Worm (Caenorhabditis elegans) whole organism, L4 larva: ENCODE measurements around the gene prp-38.
A peak's percentile ranks its signal among the peaks of the same experiment; 100 is the strongest.

ENCODE experiments used
- F37D6.2 ChIP-seq: sonication (generic microtip); optimal IDR thresholded peaks from 2 replicates; lab custom pipeline; 2016; ENCODE audit warnings: mild to moderate bottlenecking, missing genetic modification characterization, missing compliant biosample characterization
- R02D3.7 ChIP-seq: fragments of 150-350 bp; sonication (generic microtip); optimal IDR thresholded peaks from 3 replicates; lab custom pipeline; 2014; ENCODE audit warnings: missing biosample characterization, missing genetic modification characterization
- Y75B8A.6 ChIP-seq: fragments of 200-800 bp; sonication (Bioruptor generic); IDR thresholded peaks from 2 replicates; pipeline ENCODE4 v1.3.6; 2022; ENCODE audit warnings: missing genetic modification reagents, missing genetic modification characterization, missing compliant biosample characterization
- aha-1 ChIP-seq: fragments of 150-350 bp; peaks from one replicate; lab custom pipeline; 2014; ENCODE audit warnings: missing biosample characterization, missing genetic modification characterization
- ama-1 ChIP-seq: fragments of 150-350 bp; optimal IDR thresholded peaks from 2 replicates; lab custom pipeline; 2014; ENCODE audit warnings: inconsistent platforms, mixed read lengths
- attf-4 ChIP-seq: sonication (generic microtip); optimal IDR thresholded peaks from 3 replicates; lab custom pipeline; 2017; ENCODE audit warnings: missing biosample characterization, missing genetic modification characterization
- ceh-32 ChIP-seq: sonication (generic microtip); optimal IDR thresholded peaks from 2 replicates; lab custom pipeline; 2016; ENCODE audit warnings: mild to moderate bottlenecking, missing genetic modification characterization, missing compliant biosample characterization; ENCODE audit not compliant: poor library complexity
- ceh-82 ChIP-seq: sonication (generic microtip); optimal IDR thresholded peaks from 2 replicates; lab custom pipeline; 2017; ENCODE audit warnings: missing biosample characterization, missing genetic modification characterization
- ctbp-1 ChIP-seq: fragments of 200-800 bp; sonication (Bioruptor generic); IDR thresholded peaks from 2 replicates; pipeline ENCODE4 v1.3.6; 2022; ENCODE audit warnings: missing genetic modification reagents, missing genetic modification characterization, missing compliant biosample characterization
- daf-19 ChIP-seq: fragments of 200-800 bp; sonication (Bioruptor generic); conservative IDR thresholded peaks from 2 replicates; pipeline ENCODE4 v1.3.6; 2022; ENCODE audit warnings: missing genetic modification characterization, missing compliant biosample characterization
- daf-8 ChIP-seq: fragments of 200-800 bp; sonication (Bioruptor generic); IDR thresholded peaks from 2 replicates; pipeline ENCODE4 v1.3.6; 2022; ENCODE audit warnings: missing genetic modification characterization, missing compliant biosample characterization
- dve-1 ChIP-seq: sonication (generic microtip); optimal IDR thresholded peaks from 2 replicates; lab custom pipeline; 2017; ENCODE audit warnings: antibody characterized with exemption, mild to moderate bottlenecking, missing genetic modification characterization, missing compliant biosample characterization; ENCODE audit not compliant: insufficient read depth
- fkh-10 ChIP-seq: fragments of 150-350 bp; optimal IDR thresholded peaks from 2 replicates; lab custom pipeline; 2014; ENCODE audit warnings: missing biosample characterization, missing genetic modification reagents, missing genetic modification characterization
- hif-1 ChIP-seq, 2 experiments: sonication (generic microtip); optimal IDR thresholded peaks; 2 replicates each; lab custom pipeline; 2016 to 2017; ENCODE audit warnings: missing compliant biosample characterization in 2 of 2, missing genetic modification characterization in 2 of 2, missing genetic modification reagents in 2 of 2, missing genotype in 2 of 2, mild to moderate bottlenecking in 1 of 2
- hlh-30 ChIP-seq: sonication (generic microtip); optimal IDR thresholded peaks from 2 replicates; lab custom pipeline; 2017; ENCODE audit warnings: antibody characterized with exemption, mild to moderate bottlenecking, missing genetic modification characterization, missing compliant biosample characterization; ENCODE audit not compliant: insufficient read depth
- lin-15B ChIP-seq: fragments of 150-350 bp; sonication (generic microtip); optimal IDR thresholded peaks from 3 replicates; lab custom pipeline; 2014; ENCODE audit warnings: missing biosample characterization, missing genetic modification characterization
- lin-29 ChIP-seq: fragments of 200-800 bp; sonication (Bioruptor generic); IDR thresholded peaks from 2 replicates; pipeline ENCODE4 v1.3.6; 2022; ENCODE audit warnings: missing genetic modification reagents, missing genetic modification characterization, missing compliant biosample characterization
- lir-3 ChIP-seq: sonication (generic microtip); optimal IDR thresholded peaks from 2 replicates; lab custom pipeline; 2016; ENCODE audit warnings: mild to moderate bottlenecking, missing genetic modification characterization, missing compliant biosample characterization
- lsy-2 ChIP-seq, 2 experiments: fragments of 150-350 bp in 1 of 2; sonication (generic microtip) in 1 of 2; optimal IDR thresholded peaks; 2 replicates each; lab custom pipeline; 2014 to 2017; ENCODE audit warnings: missing biosample characterization in 2 of 2, missing genetic modification characterization in 2 of 2
- mep-1 ChIP-seq: fragments of 150-350 bp; sonication (generic microtip); optimal IDR thresholded peaks from 3 replicates; lab custom pipeline; 2014; ENCODE audit warnings: missing biosample characterization, missing genetic modification characterization
- mxl-2 ChIP-seq: fragments of 200-800 bp; sonication (Bioruptor generic); conservative IDR thresholded peaks from 2 replicates; pipeline ENCODE4 v1.3.6; 2022; ENCODE audit warnings: missing genetic modification reagents, missing genetic modification characterization, missing compliant biosample characterization
- nhr-10 ChIP-seq: fragments of 150-350 bp; optimal IDR thresholded peaks from 2 replicates; lab custom pipeline; 2014; ENCODE audit warnings: missing biosample characterization, missing genetic modification characterization
- nhr-11 ChIP-seq: fragments of 150-350 bp; optimal IDR thresholded peaks from 2 replicates; lab custom pipeline; 2014; ENCODE audit warnings: missing biosample characterization, missing genetic modification characterization
- pqm-1 ChIP-seq: sonication (generic microtip); optimal IDR thresholded peaks from 2 replicates; lab custom pipeline; 2017; ENCODE audit warnings: missing biosample characterization, missing genetic modification characterization
- sdz-12 ChIP-seq: fragments of 200-800 bp; sonication (Bioruptor generic); optimal IDR thresholded peaks from 2 replicates; lab custom pipeline; 2018; ENCODE audit warnings: mild to moderate bottlenecking, missing genetic modification characterization, missing compliant biosample characterization
- spr-1 ChIP-seq: sonication (generic microtip); optimal IDR thresholded peaks from 2 replicates; lab custom pipeline; 2016; ENCODE audit warnings: mild to moderate bottlenecking, missing genetic modification characterization, missing compliant biosample characterization
- spr-3 ChIP-seq: fragments of 200-800 bp; sonication (Bioruptor generic); optimal IDR thresholded peaks from 2 replicates; lab custom pipeline; 2018; ENCODE audit warnings: mild to moderate bottlenecking, missing genetic modification characterization, missing compliant biosample characterization
- unc-62 ChIP-seq, 3 experiments: fragments of 150-350 bp in 1 of 3; sonication (generic microtip); optimal IDR thresholded peaks in 2 of 3; peaks in 1 of 3; 1 replicate in 1 of 3; 2 replicates in 2 of 3; lab custom pipeline; 2014 to 2017; ENCODE audit warnings: missing biosample characterization in 3 of 3, missing genetic modification characterization in 3 of 3, missing genetic modification reagents in 3 of 3, missing genotype in 1 of 3
- zfp-2 ChIP-seq: sonication (generic microtip); optimal IDR thresholded peaks from 2 replicates; lab custom pipeline; 2016; ENCODE audit warnings: mild to moderate bottlenecking, missing genetic modification characterization, missing compliant biosample characterization
- zfp-3 ChIP-seq: fragments of 200-800 bp; sonication (Bioruptor generic); conservative IDR thresholded peaks from 2 replicates; pipeline ENCODE4 v1.3.6; 2022; ENCODE audit warnings: missing genetic modification reagents, missing genetic modification characterization, missing compliant biosample characterization
- zip-11 ChIP-seq: fragments of 200-800 bp; sonication (Bioruptor generic); IDR thresholded peaks from 2 replicates; pipeline ENCODE4 v1.3.6; 2022; ENCODE audit warnings: missing genetic modification characterization, missing compliant biosample characterization

Gene prp-38

DNA sequence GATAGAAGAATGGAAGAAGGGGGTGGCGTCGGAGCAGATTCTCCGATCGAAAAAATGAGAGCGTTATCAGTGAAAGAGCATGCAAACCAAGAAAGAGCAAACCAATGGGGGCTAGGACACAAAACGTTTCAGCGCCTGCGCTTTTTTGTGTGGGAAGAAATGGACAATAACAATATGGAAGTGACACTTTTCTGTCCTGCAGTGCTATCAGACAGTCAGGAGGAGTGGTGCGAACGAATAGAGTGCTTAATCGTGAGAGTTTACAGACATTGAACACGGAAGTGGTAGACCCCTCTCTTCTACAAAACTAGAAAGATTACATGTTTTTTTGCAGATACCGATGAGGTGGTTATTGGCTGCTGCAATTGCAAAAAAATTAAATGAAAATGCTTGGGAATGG lies 49.5 kb upstream of the prp-38 start (continued):
- TF ChIP-seq nhr-11 (tag; lab: Kevin White, UChicago) = no peak
- TF ChIP-seq lin-29 (GFP tag; lab: Robert Waterston, UW) = no peak
- peak in 1 of 2 experiments; percentile 40 for TF ChIP-seq hif-1 (tag; optimal IDR thresholded peaks at IDR 0.05; lab: Kevin White, UChicago)
- TF ChIP-seq zip-11 (GFP tag; lab: Robert Waterston, UW) = no peak
- no peak for TF ChIP-seq ceh-82
- TF ChIP-seq pqm-1 (tag; lab: Kevin White, UChicago) = peak; percentile 98
- TF ChIP-seq mep-1 (tag; lab: Kevin White, UChicago) = peak; percentile 16
- TF ChIP-seq nhr-10 (tag; lab: Kevin White, UChicago) = no peak
- TF ChIP-seq F37D6.2 (tag; lab: Kevin White, UChicago) = no peak
- TF ChIP-seq lir-3 (tag; lab: Kevin White, UChicago) = no peak
- TF ChIP-seq lsy-2 (tag; optimal IDR thresholded peaks at IDR 0.05; lab: Kevin White, UChicago) = no peak
- no peak for TF ChIP-seq fkh-10 (GFP tag; lab: Kevin White, UChicago)
- TF ChIP-seq zfp-2 = no peak
- TF ChIP-seq attf-4 (tag; lab: Kevin White, UChicago) = no peak
- TF ChIP-seq dve-1 (tag; lab: Kevin White, UChicago) = peak; percentile 80
- no peak for TF ChIP-seq zfp-3 (GFP tag; lab: Robert Waterston, UW)
- TF ChIP-seq mxl-2 = no peak
- no peak for TF ChIP-seq R02D3.7 (tag; lab: Kevin White, UChicago)
- TF ChIP-seq unc-62 (GFP tag; optimal IDR thresholded peaks at IDR 0.05 in 1 of 2; lab: Kevin White, UChicago) = peak in 1 of 2 experiments; percentile 87
- no peak for TF ChIP-seq unc-62 (tag; optimal IDR thresholded peaks at IDR 0.05; lab: Kevin White, UChicago)
- TF ChIP-seq, all 104 proteins: peak for 21

DNA sequence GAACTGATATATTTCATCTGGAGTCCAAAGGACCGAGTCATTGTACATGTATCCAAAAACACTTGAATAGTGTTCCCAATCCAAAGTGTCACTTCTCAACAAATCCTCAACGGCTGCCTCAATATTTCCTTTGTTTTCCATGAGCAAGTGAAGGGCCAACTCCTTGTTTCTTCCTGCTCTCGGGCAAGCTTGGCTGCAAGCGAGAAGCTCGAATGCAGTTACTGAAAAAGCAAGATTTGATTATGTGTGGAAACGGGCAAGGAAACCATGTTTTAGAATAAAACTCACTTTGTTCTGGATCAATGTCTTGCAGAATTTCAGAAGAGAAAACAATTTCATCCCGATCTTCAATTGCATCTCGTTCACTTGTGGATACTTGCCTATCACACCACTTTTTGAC lies 48.4 kb upstream of the prp-38 start:
- TF ChIP-seq unc-62 (GFP tag; optimal IDR thresholded peaks at IDR 0.05 in 1 of 2; lab: Kevin White, UChicago) (peak in 1 of 2 experiments; percentile 75), unc-62 (tag; optimal IDR thresholded peaks at IDR 0.05; lab: Kevin White, UChicago) (no peak), zfp-3 (GFP tag; lab: Robert Waterston, UW) (no peak), ama-1 (lab: Kevin White, UChicago) (peak; percentile 49)

DNA sequence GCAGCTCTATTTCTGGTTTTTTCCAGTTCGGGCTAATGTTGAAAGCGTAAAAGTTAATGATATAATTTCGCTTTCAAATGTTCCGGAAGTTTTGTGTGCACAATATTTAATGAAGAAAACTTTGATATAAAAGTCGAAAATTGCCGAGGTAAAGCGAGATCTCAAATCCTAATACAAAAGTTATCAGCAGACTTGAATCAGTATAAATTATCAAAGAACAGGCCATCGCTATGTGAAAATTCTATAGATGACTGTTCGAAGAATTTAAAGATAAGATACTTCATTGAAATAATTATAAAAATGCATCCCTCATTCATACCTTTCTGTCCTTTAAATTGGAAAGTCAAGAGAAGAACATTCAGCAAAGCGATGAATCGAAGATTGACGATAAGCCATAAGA lies 41.1 kb upstream of the prp-38 start, which contains the start of gene C29A12.6:
TSS of gene C29A12.6 (plus strand) at position 301 of the 400 bp plus-strand sequence.
- TF ChIP-seq ctbp-1 (GFP tag; lab: Robert Waterston, UW) (no peak), aha-1 (tag; lab: Kevin White, UChicago) (peak; percentile 13)

DNA sequence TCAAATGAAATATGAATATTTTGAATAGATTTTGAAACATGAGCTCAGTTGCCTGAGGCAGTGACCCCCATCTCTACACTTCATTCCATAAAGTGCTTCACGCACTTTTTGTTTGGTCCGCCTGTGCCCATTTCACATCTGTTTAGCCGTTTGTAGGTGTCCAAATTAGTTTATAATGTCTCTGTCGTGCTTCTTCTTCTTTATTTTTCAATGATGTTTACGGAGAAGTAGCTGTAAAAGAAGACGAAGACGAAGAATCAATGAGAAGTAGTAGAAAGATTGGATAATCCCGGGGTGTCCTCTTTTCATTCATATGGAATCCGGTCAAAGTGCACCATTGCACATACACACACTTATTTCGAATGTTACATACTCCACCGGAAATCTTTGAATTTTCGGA lies 33.6 kb upstream of the prp-38 start:
- TF ChIP-seq daf-19 (GFP tag; lab: Robert Waterston, UW) = no peak
- peak in 1 of 2 experiments; percentile 35 for TF ChIP-seq unc-62 (GFP tag; optimal IDR thresholded peaks at IDR 0.05 in 1 of 2; lab: Kevin White, UChicago)
- TF ChIP-seq unc-62 (tag; optimal IDR thresholded peaks at IDR 0.05; lab: Kevin White, UChicago) = no peak

DNA sequence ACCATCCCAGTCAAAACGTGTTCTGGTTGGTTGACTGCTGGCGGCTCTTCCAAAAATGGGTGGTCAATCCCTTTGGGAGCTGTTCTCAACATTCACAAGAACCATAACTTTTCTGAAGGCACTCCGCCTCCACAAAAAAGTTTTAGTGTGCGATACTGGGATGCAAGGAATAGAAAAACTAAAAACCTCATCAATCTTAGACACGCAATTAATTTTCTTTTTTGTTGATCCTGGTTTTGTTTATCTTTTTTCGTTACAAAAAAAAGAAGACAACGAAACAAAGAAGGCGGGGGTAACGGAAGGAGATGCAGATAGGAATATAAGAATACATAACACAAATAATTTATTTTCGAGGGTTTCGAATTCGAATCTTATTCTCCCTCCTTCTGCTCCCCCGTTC lies 32.4 kb upstream of the prp-38 start:
- TF ChIP-seq mxl-2 (no peak), Y75B8A.6 (no peak), ceh-32 (no peak), unc-62 (GFP tag; optimal IDR thresholded peaks at IDR 0.05 in 1 of 2; lab: Kevin White, UChicago) (peak in 1 of 2 experiments; percentile 85), unc-62 (tag; optimal IDR thresholded peaks at IDR 0.05; lab: Kevin White, UChicago) (no peak), aha-1 (tag; lab: Kevin White, UChicago) (peak; percentile 8), lin-15B (tag; lab: Kevin White, UChicago) (no peak), spr-3 (GFP tag; lab: Kevin White, UChicago) (no peak), spr-1 (tag; lab: Kevin White, UChicago) (no peak), daf-8 (no peak)
- TF ChIP-seq, all 104 proteins: peak for 2

DNA sequence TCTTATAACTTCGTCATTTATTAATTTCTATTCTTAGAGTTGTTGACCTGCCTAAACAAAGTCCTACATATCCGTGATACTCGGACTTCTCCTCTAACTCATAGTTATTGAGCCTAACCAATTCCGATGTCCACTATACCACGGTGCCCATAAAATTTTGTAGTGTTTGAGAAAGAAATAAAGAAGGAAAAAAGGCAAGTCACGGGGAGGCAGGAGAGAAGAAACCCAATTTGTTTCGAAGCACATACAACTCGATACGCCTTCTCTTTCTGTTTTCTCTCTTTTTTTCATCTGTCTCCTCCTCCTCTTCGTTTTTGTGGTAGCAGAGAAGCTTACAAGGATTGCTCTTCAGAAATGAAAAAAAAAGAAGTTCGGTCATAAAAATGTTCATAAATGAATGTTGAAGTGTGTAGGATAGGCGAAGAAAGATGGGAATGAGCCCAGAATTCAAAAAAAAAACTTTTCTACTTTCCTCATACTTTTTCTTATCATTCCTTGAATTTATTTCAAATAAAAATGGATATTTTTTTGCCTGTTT lies 28.9 kb upstream of the prp-38 start:
- TF ChIP-seq lsy-2 (tag; optimal IDR thresholded peaks at IDR 0.05; lab: Kevin White, UChicago) = peak in 1 of 2 experiments; percentile 1
- no peak for TF ChIP-seq sdz-12
- peak; percentile 28 for TF ChIP-seq hlh-30 (tag; lab: Kevin White, UChicago)
- peak; percentile 88 for TF ChIP-seq aha-1 (tag; lab: Kevin White, UChicago)
